Fruit fly (Drosophila melanogaster) whole organism, wandering third instar larva: ENCODE data around the gene CG10283.

Experiments
- HLH106 ChIP-seq: fragments of 200-800 bp; optimal IDR thresholded peaks from 3 replicates; lab custom pipeline; 2019; ENCODE audit warnings: missing biosample characterization, mild to moderate bottlenecking, missing genetic modification characterization, moderate library complexity
- Myc ChIP-seq: fragments of >200 bp; optimal IDR thresholded peaks from 2 replicates; lab custom pipeline; 2017
- OdsH ChIP-seq: fragments of 200-800 bp; sonication (Bioruptor generic); optimal IDR thresholded peaks from 2 replicates; lab custom pipeline; 2016; ENCODE audit warnings: missing biosample characterization, mild to moderate bottlenecking, missing genetic modification characterization
- pan ChIP-seq: fragments of >200 bp; optimal IDR thresholded peaks from 2 replicates; lab custom pipeline; 2017
- psq ChIP-seq: fragments of 200-800 bp; sonication (Bioruptor generic); optimal IDR thresholded peaks from 3 replicates; lab custom pipeline; 2017; ENCODE audit warnings: missing biosample characterization, mild to moderate bottlenecking, missing genetic modification characterization, moderate library complexity

DNA sequence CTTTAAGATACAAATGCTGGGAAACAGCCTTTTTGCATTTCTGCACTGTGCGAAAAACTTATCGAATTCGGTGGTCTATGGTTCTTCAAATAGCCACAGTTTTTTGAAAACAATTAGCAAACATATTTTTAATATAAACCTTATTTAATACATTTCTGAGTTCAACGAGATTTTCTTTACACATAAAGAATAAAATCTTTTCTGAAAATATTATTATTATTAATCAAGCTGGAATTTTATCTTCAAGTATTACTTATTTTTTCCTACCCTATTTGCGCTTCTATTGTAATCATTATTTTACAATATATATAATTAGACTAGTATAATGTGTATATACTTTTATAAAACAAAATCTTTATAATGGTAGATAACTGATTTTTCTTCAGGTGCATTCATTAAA, 2.1 kb downstream of the CG10283 start:
- TF ChIP-seq psq (GFP tag; lab: Kevin White, UChicago) (no peak), pan (lab: Kevin White, UChicago) (no peak), Myc (no peak), HLH106 (tag; lab: Kevin White, UChicago) (no peak), OdsH (GFP tag; lab: Kevin White, UChicago) (no peak)
